Worm (Caenorhabditis elegans) whole organism, L4 larva: ENCODE results near the gene cka-2.
A peak's percentile ranks its signal among the peaks of the same experiment; 100 is the strongest.

Experiments used
- F37D6.2 ChIP-seq: sonication (generic microtip); optimal IDR thresholded peaks from 2 replicates; lab custom pipeline; 2016; ENCODE audit warnings: mild to moderate bottlenecking, missing genetic modification characterization, missing compliant biosample characterization
- F49E8.2 ChIP-seq: sonication (generic microtip); optimal IDR thresholded peaks from 2 replicates; lab custom pipeline; 2016; ENCODE audit warnings: missing compliant biosample characterization, mild to moderate bottlenecking, missing genetic modification characterization, borderline replicate concordance
- T20F7.1 ChIP-seq: fragments of 200-800 bp; sonication (Bioruptor generic); optimal IDR thresholded peaks from 2 replicates; lab custom pipeline; 2018; ENCODE audit warnings: mild to moderate bottlenecking, missing genetic modification characterization, missing compliant biosample characterization
- T26A8.4 ChIP-seq: fragments of 200-800 bp; sonication (Bioruptor generic); IDR thresholded peaks from 2 replicates; pipeline ENCODE4 v1.3.6; 2022; ENCODE audit warnings: missing genetic modification characterization, missing compliant biosample characterization
- Y105C5A.15 ChIP-seq: fragments of 200-800 bp; sonication (Bioruptor generic); IDR thresholded peaks from 2 replicates; pipeline ENCODE4 v1.3.6; 2022; ENCODE audit warnings: missing genetic modification characterization, missing compliant biosample characterization
- Y75B8A.6 ChIP-seq: fragments of 200-800 bp; sonication (Bioruptor generic); IDR thresholded peaks from 2 replicates; pipeline ENCODE4 v1.3.6; 2022; ENCODE audit warnings: missing genetic modification reagents, missing genetic modification characterization, missing compliant biosample characterization
- aha-1 ChIP-seq: fragments of 150-350 bp; peaks from one replicate; lab custom pipeline; 2014; ENCODE audit warnings: missing biosample characterization, missing genetic modification characterization
- aly-2 ChIP-seq: sonication (generic microtip); optimal IDR thresholded peaks from 2 replicates; lab custom pipeline; 2018; ENCODE audit warnings: missing biosample characterization, missing genetic modification characterization
- ama-1 ChIP-seq: fragments of 150-350 bp; optimal IDR thresholded peaks from 2 replicates; lab custom pipeline; 2014; ENCODE audit warnings: inconsistent platforms, mixed read lengths
- arid-1 ChIP-seq: fragments of 200-800 bp; sonication (Bioruptor generic); conservative IDR thresholded peaks from 2 replicates; pipeline ENCODE4 v1.3.6; 2022; ENCODE audit warnings: missing genetic modification reagents, missing genetic modification characterization, missing compliant biosample characterization
- ceh-20 ChIP-seq: fragments of 200-800 bp; sonication (Bioruptor generic); IDR thresholded peaks from 2 replicates; pipeline ENCODE4 v1.3.6; 2022; ENCODE audit warnings: missing genetic modification reagents, missing genetic modification characterization, missing compliant biosample characterization
- ceh-62 ChIP-seq: sonication (generic microtip); optimal IDR thresholded peaks from 2 replicates; lab custom pipeline; 2017; ENCODE audit warnings: missing biosample characterization, missing genetic modification characterization
- ces-1 ChIP-seq: fragments of 150-350 bp; sonication (generic microtip); optimal IDR thresholded peaks from 4 replicates; lab custom pipeline; 2014; ENCODE audit warnings: missing biosample characterization, missing genetic modification reagents, missing genetic modification characterization
- daf-12 ChIP-seq: fragments of 150-350 bp; optimal IDR thresholded peaks from 2 replicates; lab custom pipeline; 2014; ENCODE audit warnings: missing biosample characterization, missing genetic modification reagents, missing genetic modification characterization
- daf-19 ChIP-seq: fragments of 200-800 bp; sonication (Bioruptor generic); conservative IDR thresholded peaks from 2 replicates; pipeline ENCODE4 v1.3.6; 2022; ENCODE audit warnings: missing genetic modification characterization, missing compliant biosample characterization
- dmd-6 ChIP-seq: fragments of 200-800 bp; sonication (Bioruptor generic); IDR thresholded peaks from 2 replicates; pipeline ENCODE4 v1.3.6; 2022; ENCODE audit warnings: missing genetic modification reagents, missing genetic modification characterization, missing compliant biosample characterization
- dmd-8 ChIP-seq: fragments of 200-800 bp; sonication (Bioruptor generic); IDR thresholded peaks from 2 replicates; pipeline ENCODE4 v1.3.6; 2022; ENCODE audit warnings: missing genetic modification characterization, missing compliant biosample characterization
- dve-1 ChIP-seq: sonication (generic microtip); optimal IDR thresholded peaks from 2 replicates; lab custom pipeline; 2017; ENCODE audit warnings: antibody characterized with exemption, mild to moderate bottlenecking, missing genetic modification characterization, missing compliant biosample characterization; ENCODE audit not compliant: insufficient read depth
- egl-27 ChIP-seq: sonication (generic microtip); optimal IDR thresholded peaks from 3 replicates; lab custom pipeline; 2017; ENCODE audit warnings: missing biosample characterization, missing genetic modification reagents, missing genetic modification characterization
- fkh-10 ChIP-seq: fragments of 150-350 bp; optimal IDR thresholded peaks from 2 replicates; lab custom pipeline; 2014; ENCODE audit warnings: missing biosample characterization, missing genetic modification reagents, missing genetic modification characterization
- hlh-11 ChIP-seq: fragments of 200-800 bp; sonication (Bioruptor generic); optimal IDR thresholded peaks from 2 replicates; lab custom pipeline; 2018; ENCODE audit warnings: mild to moderate bottlenecking, missing genetic modification characterization, missing compliant biosample characterization
- jun-1 ChIP-seq: fragments of 150-350 bp; optimal IDR thresholded peaks from 2 replicates; lab custom pipeline; 2014; ENCODE audit warnings: missing biosample characterization, missing genetic modification reagents, missing genetic modification characterization
- lin-13 ChIP-seq: fragments of 150-350 bp; optimal IDR thresholded peaks from 2 replicates; lab custom pipeline; 2014; ENCODE audit warnings: missing biosample characterization, missing genetic modification reagents, missing genetic modification characterization
- lin-15B ChIP-seq: fragments of 150-350 bp; sonication (generic microtip); optimal IDR thresholded peaks from 3 replicates; lab custom pipeline; 2014; ENCODE audit warnings: missing biosample characterization, missing genetic modification characterization
- lin-38 ChIP-seq: fragments of 200-800 bp; sonication (Bioruptor generic); IDR thresholded peaks from 2 replicates; pipeline ENCODE4 v1.3.6; 2022; ENCODE audit warnings: missing genetic modification reagents, missing genetic modification characterization, missing compliant biosample characterization
- lin-39 ChIP-seq: fragments of 150-350 bp; optimal IDR thresholded peaks from 2 replicates; lab custom pipeline; 2014; ENCODE audit warnings: missing biosample characterization, missing genetic modification reagents, missing genetic modification characterization
- madf-9 ChIP-seq: fragments of 200-800 bp; sonication (Bioruptor generic); conservative IDR thresholded peaks from 2 replicates; pipeline ENCODE4 v1.3.6; 2022; ENCODE audit warnings: missing genetic modification reagents, missing genetic modification characterization, missing compliant biosample characterization
- mxl-2 ChIP-seq: fragments of 200-800 bp; sonication (Bioruptor generic); conservative IDR thresholded peaks from 2 replicates; pipeline ENCODE4 v1.3.6; 2022; ENCODE audit warnings: missing genetic modification reagents, missing genetic modification characterization, missing compliant biosample characterization
- nhr-10 ChIP-seq: fragments of 150-350 bp; optimal IDR thresholded peaks from 2 replicates; lab custom pipeline; 2014; ENCODE audit warnings: missing biosample characterization, missing genetic modification characterization
- nhr-102 ChIP-seq: sonication (generic microtip); optimal IDR thresholded peaks from 2 replicates; lab custom pipeline; 2016; ENCODE audit warnings: mild to moderate bottlenecking, missing genetic modification characterization, moderate library complexity, missing compliant biosample characterization
- nhr-25 ChIP-seq: sonication (generic microtip); optimal IDR thresholded peaks from 2 replicates; lab custom pipeline; 2017; ENCODE audit warnings: missing genetic modification characterization, mild to moderate bottlenecking, missing compliant biosample characterization, antibody characterized with exemption, moderate library complexity, borderline replicate concordance; ENCODE audit not compliant: insufficient read depth
- nhr-28 ChIP-seq: fragments of 150-350 bp; optimal IDR thresholded peaks from 2 replicates; lab custom pipeline; 2014; ENCODE audit warnings: missing biosample characterization, missing genetic modification characterization
- nhr-41 ChIP-seq: fragments of 200-800 bp; sonication (Bioruptor generic); IDR thresholded peaks from 2 replicates; pipeline ENCODE4 v1.3.6; 2022; ENCODE audit warnings: missing genetic modification reagents, missing genetic modification characterization, missing compliant biosample characterization
- nhr-48 ChIP-seq: sonication (generic microtip); optimal IDR thresholded peaks from 2 replicates; lab custom pipeline; 2016; ENCODE audit warnings: mild to moderate bottlenecking, missing genetic modification characterization, missing compliant biosample characterization
- nhr-6 ChIP-seq: fragments of 150-350 bp; optimal IDR thresholded peaks from 2 replicates; lab custom pipeline; 2014; ENCODE audit warnings: missing biosample characterization, missing genetic modification characterization
- nhr-76 ChIP-seq: fragments of 150-350 bp; optimal IDR thresholded peaks from 2 replicates; lab custom pipeline; 2014; ENCODE audit warnings: missing biosample characterization, missing genetic modification characterization
- pqm-1 ChIP-seq: sonication (generic microtip); optimal IDR thresholded peaks from 2 replicates; lab custom pipeline; 2017; ENCODE audit warnings: missing biosample characterization, missing genetic modification characterization
- set-16 ChIP-seq: fragments of 200-800 bp; sonication (Bioruptor generic); IDR thresholded peaks from 2 replicates; pipeline ENCODE4 v1.3.6; 2022; ENCODE audit warnings: missing genetic modification reagents, missing genetic modification characterization, missing compliant biosample characterization
- skn-1 ChIP-seq: fragments of 150-350 bp; optimal IDR thresholded peaks from 2 replicates; lab custom pipeline; 2014; ENCODE audit warnings: missing biosample characterization, missing genetic modification characterization
- snpc-4 ChIP-seq: fragments of 150-350 bp; optimal IDR thresholded peaks from 2 replicates; lab custom pipeline; 2014; ENCODE audit warnings: missing biosample characterization, missing genetic modification characterization
- tra-1 ChIP-seq: fragments of 200-800 bp; sonication (Bioruptor generic); IDR thresholded peaks from 2 replicates; pipeline ENCODE4 v1.3.6; 2022; ENCODE audit warnings: missing genetic modification reagents, missing genetic modification characterization, missing compliant biosample characterization
- unc-39 ChIP-seq: sonication (generic microtip); optimal IDR thresholded peaks from 2 replicates; lab custom pipeline; 2017; ENCODE audit warnings: missing biosample characterization, missing genetic modification characterization
- unc-62 ChIP-seq, 3 experiments: fragments of 150-350 bp in 1 of 3; sonication (generic microtip); optimal IDR thresholded peaks in 2 of 3; peaks in 1 of 3; 1 replicate in 1 of 3; 2 replicates in 2 of 3; lab custom pipeline; 2014 to 2017; ENCODE audit warnings: missing biosample characterization in 3 of 3, missing genetic modification characterization in 3 of 3, missing genetic modification reagents in 3 of 3, missing genotype in 1 of 3
- vab-7 ChIP-seq: fragments of 200-800 bp; sonication (Bioruptor generic); IDR thresholded peaks from 2 replicates; pipeline ENCODE4 v1.3.6; 2022; ENCODE audit warnings: missing genetic modification reagents, missing genetic modification characterization, missing compliant biosample characterization
- zag-1 ChIP-seq: fragments of 150-350 bp; optimal IDR thresholded peaks from 2 replicates; lab custom pipeline; 2014; ENCODE audit warnings: missing biosample characterization, missing genetic modification characterization
- zfp-2 ChIP-seq: sonication (generic microtip); optimal IDR thresholded peaks from 2 replicates; lab custom pipeline; 2016; ENCODE audit warnings: mild to moderate bottlenecking, missing genetic modification characterization, missing compliant biosample characterization
- zip-11 ChIP-seq: fragments of 200-800 bp; sonication (Bioruptor generic); IDR thresholded peaks from 2 replicates; pipeline ENCODE4 v1.3.6; 2022; ENCODE audit warnings: missing genetic modification characterization, missing compliant biosample characterization
- ztf-7 ChIP-seq: fragments of 150-350 bp; optimal IDR thresholded peaks from 2 replicates; lab custom pipeline; 2014; ENCODE audit warnings: missing biosample characterization, missing genetic modification characterization

Gene cka-2

DNA sequence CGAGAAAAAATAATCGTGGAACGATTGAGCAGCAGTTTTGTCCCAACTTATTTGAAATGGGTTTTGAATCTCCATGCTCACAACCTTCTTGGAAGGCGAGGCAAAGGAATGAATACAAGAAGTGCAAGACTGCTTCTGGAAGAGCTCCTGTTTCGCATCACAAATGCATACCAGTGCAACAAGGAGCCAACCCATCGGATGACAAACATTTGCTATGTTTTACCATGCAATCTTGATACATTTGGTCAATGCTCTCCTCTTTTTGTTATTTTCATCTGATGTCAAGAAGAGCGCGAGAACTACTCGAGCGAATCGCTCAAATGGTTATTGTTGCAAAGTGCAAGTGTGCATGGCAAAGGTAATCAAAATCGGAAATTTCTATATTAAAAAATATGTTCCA lies 11.8 kb upstream of the cka-2 start, which contains the start of gene mec-18:
Gene mec-18, minus strand, starts transcription at position 101 of the 400 bp plus-strand sequence.
- no peak for TF ChIP-seq nhr-25 (tag; lab: Kevin White, UChicago)
- TF ChIP-seq ceh-20, result no peak
- TF ChIP-seq tra-1 (GFP tag; lab: Robert Waterston, UW), result no peak
- no peak for TF ChIP-seq F37D6.2
- no peak for TF ChIP-seq set-16 (GFP tag; lab: Robert Waterston, UW)
- no peak for TF ChIP-seq zip-11
- TF ChIP-seq unc-39 (tag; lab: Kevin White, UChicago), result no peak
- no peak for TF ChIP-seq lin-15B (tag; lab: Kevin White, UChicago)
- TF ChIP-seq arid-1 (GFP tag; lab: Robert Waterston, UW), result no peak
- TF ChIP-seq T20F7.1, result no peak
- no peak for TF ChIP-seq ceh-62 (tag; lab: Kevin White, UChicago)
- TF ChIP-seq nhr-48 (tag; lab: Kevin White, UChicago), result no peak
- no peak for TF ChIP-seq skn-1
- no peak for TF ChIP-seq ama-1 (lab: Kevin White, UChicago)

DNA sequence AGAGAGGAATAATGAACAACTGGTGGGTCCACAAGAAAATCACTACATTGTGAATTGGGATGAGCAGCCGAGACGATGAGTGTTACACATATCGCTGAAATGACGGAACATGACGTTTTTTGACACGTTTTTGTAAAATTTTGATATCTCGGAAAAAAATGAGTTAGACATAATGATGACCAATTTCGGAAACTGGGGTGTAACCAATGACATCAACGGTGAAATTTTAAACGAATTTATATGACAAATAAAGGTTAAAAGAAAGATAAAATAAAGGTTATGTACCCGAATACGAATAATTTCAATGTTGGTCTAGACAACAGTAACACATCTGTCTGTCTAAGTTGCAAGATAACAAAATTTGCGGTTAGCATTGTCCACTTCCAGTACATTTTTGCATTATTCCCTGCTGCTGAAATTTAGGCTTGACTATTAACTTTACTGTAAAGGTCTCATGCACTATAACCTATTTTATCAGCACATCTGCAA lies 6.6 kb upstream of the cka-2 start, which contains the start of the genes twk-28 and ets-9:
Gene twk-28, minus strand, starts transcription at position 51 of the 489 bp plus-strand sequence.
Gene ets-9, plus strand, starts transcription at position 410 of the 489 bp plus-strand sequence.
- TF ChIP-seq madf-9 (GFP tag; lab: Robert Waterston, UW), result no peak
- no peak for TF ChIP-seq mxl-2 (GFP tag; lab: Robert Waterston, UW)
- TF ChIP-seq lin-15B (tag; lab: Kevin White, UChicago), result no peak
- TF ChIP-seq unc-62 (GFP tag; optimal IDR thresholded peaks at IDR 0.05 in 1 of 2; lab: Kevin White, UChicago), result peak in 1 of 2 experiments; percentile 95
- no peak for TF ChIP-seq unc-62 (tag; optimal IDR thresholded peaks at IDR 0.05; lab: Kevin White, UChicago)
- TF ChIP-seq nhr-6 (tag; lab: Kevin White, UChicago), result no peak
- TF ChIP-seq set-16 (GFP tag; lab: Robert Waterston, UW), result no peak
- TF ChIP-seq aly-2 (tag; lab: Kevin White, UChicago), result no peak
- no peak for TF ChIP-seq zip-11
- TF ChIP-seq aha-1 (tag; lab: Kevin White, UChicago), result peak; percentile 89
- TF ChIP-seq F37D6.2, result no peak
- no peak for TF ChIP-seq lin-39 (tag; lab: Kevin White, UChicago)

DNA sequence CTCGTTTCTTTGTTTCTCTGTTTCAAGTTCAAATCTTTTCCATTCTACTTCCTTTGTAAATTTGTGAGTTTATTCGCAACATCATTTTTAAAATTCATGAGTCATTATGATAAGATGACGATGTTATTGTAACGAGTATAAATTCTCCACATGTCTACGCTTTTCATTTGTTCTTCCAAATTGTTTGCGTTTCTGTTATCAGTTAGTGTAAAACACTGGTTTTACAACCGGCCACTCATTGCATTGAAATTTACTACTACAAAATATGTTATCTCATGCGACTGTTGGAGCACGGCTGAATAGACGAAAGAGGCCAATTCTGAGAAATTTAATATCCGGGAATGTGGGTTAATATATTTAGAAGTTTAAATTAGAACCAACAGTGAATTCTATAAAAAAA lies 3.5 kb upstream of the cka-2 start, which contains the start of gene C52B9.19:
Gene C52B9.19, plus strand, starts transcription at position 176 of the 400 bp plus-strand sequence.
- peak; percentile 7 for TF ChIP-seq aha-1 (tag; lab: Kevin White, UChicago)
- no peak for TF ChIP-seq nhr-41 (GFP tag; lab: Robert Waterston, UW)
- no peak for TF ChIP-seq ces-1 (GFP tag; lab: Kevin White, UChicago)
- TF ChIP-seq zfp-2 (tag; lab: Kevin White, UChicago), result no peak
- no peak for TF ChIP-seq lin-13 (GFP tag; lab: Kevin White, UChicago)
- TF ChIP-seq ztf-7 (tag; lab: Kevin White, UChicago), result no peak
- TF ChIP-seq nhr-10, result no peak
- TF ChIP-seq hlh-11 (tag; lab: Kevin White, UChicago), result peak; percentile 1
- peak; percentile 4 for TF ChIP-seq dve-1 (tag; lab: Kevin White, UChicago)
- no peak for TF ChIP-seq lin-38 (GFP tag; lab: Robert Waterston, UW)
- no peak for TF ChIP-seq madf-9 (GFP tag; lab: Robert Waterston, UW)
- TF ChIP-seq F49E8.2 (tag; lab: Kevin White, UChicago), result no peak
- TF ChIP-seq daf-19 (GFP tag; lab: Robert Waterston, UW), result no peak
- no peak for TF ChIP-seq snpc-4 (tag; lab: Kevin White, UChicago)
- no peak for TF ChIP-seq dmd-6 (GFP tag; lab: Robert Waterston, UW)
- TF ChIP-seq egl-27 (tag; lab: Kevin White, UChicago), result no peak
- TF ChIP-seq nhr-28 (tag; lab: Kevin White, UChicago), result peak; percentile 43
- no peak for TF ChIP-seq Y75B8A.6
- no peak for TF ChIP-seq nhr-102 (tag; lab: Kevin White, UChicago)
- peak in 1 of 2 experiments; percentile 76 for TF ChIP-seq unc-62 (GFP tag; optimal IDR thresholded peaks at IDR 0.05 in 1 of 2; lab: Kevin White, UChicago)
- no peak for TF ChIP-seq unc-62 (tag; optimal IDR thresholded peaks at IDR 0.05; lab: Kevin White, UChicago)
- TF ChIP-seq jun-1 (tag; lab: Kevin White, UChicago), result no peak
- TF ChIP-seq pqm-1 (tag; lab: Kevin White, UChicago), result peak; percentile 30
- no peak for TF ChIP-seq zag-1 (tag; lab: Kevin White, UChicago)
- TF ChIP-seq nhr-76 (tag; lab: Kevin White, UChicago), result no peak
- no peak for TF ChIP-seq T26A8.4 (GFP tag; lab: Robert Waterston, UW)
- TF ChIP-seq daf-12, result no peak
- TF ChIP-seq dmd-8 (GFP tag; lab: Robert Waterston, UW), result no peak
- no peak for TF ChIP-seq Y105C5A.15 (GFP tag; lab: Robert Waterston, UW)
- TF ChIP-seq F37D6.2, result no peak
- no peak for TF ChIP-seq vab-7 (GFP tag; lab: Robert Waterston, UW)
- no peak for TF ChIP-seq fkh-10
